Fruit fly (Drosophila melanogaster) whole organism, embryonic: ENCODE measurements around the gene CG5056.

Experiments
- Asciz ChIP-seq: fragments of 200-800 bp; sonication (Bioruptor generic); optimal IDR thresholded peaks from 2 replicates; lab custom pipeline; 2017; ENCODE audit warnings: missing biosample characterization, mild to moderate bottlenecking, missing genetic modification characterization, missing genetic modification reagents
- Atf6 ChIP-seq: fragments of 200-800 bp; sonication (Bioruptor generic); IDR thresholded peaks from 2 replicates; pipeline ENCODE4 v1.3.6; 2022; ENCODE audit warnings: missing biosample characterization, missing genetic modification characterization
- Awh ChIP-seq: fragments of 200-800 bp; sonication (Bioruptor generic); IDR thresholded peaks from 2 replicates; pipeline ENCODE4, ENCODE4 v1.3.6; 2022; ENCODE audit warnings: missing biosample characterization, missing genetic modification characterization
- B-H2 ChIP-seq: fragments of 200-800 bp; sonication (Bioruptor generic); optimal IDR thresholded peaks from 2 replicates; lab custom pipeline; 2018; ENCODE audit warnings: missing biosample characterization, mild to moderate bottlenecking, missing genetic modification characterization
- C15 ChIP-seq: fragments of 200-800 bp; sonication (Bioruptor generic); IDR thresholded peaks from 3 replicates; pipeline ENCODE4 v1.3.6; 2022; ENCODE audit warnings: missing biosample characterization, missing genetic modification characterization
- CG10565 ChIP-seq: fragments of 200-800 bp; sonication (Bioruptor generic); optimal IDR thresholded peaks from 3 replicates; lab custom pipeline; 2016; ENCODE audit warnings: missing biosample characterization, mild to moderate bottlenecking, missing genetic modification characterization
- CG11398 ChIP-seq: fragments of 200-800 bp; sonication (Bioruptor generic); optimal IDR thresholded peaks from 2 replicates; lab custom pipeline; 2016; ENCODE audit warnings: missing biosample characterization, missing genetic modification characterization
- CG12942 ChIP-seq: fragments of 200-800 bp; sonication (Bioruptor generic); optimal IDR thresholded peaks from 3 replicates; lab custom pipeline; 2016; ENCODE audit warnings: missing biosample characterization, missing genetic modification characterization
- CG14710 ChIP-seq: fragments of 200-800 bp; sonication (Bioruptor generic); optimal IDR thresholded peaks from 3 replicates; lab custom pipeline; 2019; ENCODE audit warnings: missing biosample characterization, mild to moderate bottlenecking, missing genetic modification characterization, moderate library complexity
- CG16779 ChIP-seq: fragments of 200-800 bp; sonication (Bioruptor generic); IDR thresholded peaks from 2 replicates; pipeline ENCODE4 v1.3.6; 2022; ENCODE audit warnings: missing biosample characterization, missing genetic modification characterization
- CG18764 ChIP-seq: fragments of 200-800 bp; sonication (Bioruptor generic); optimal IDR thresholded peaks from 3 replicates; lab custom pipeline; 2016; ENCODE audit warnings: missing biosample characterization, missing genetic modification characterization
- CG2120 ChIP-seq: fragments of 200-800 bp; sonication (Bioruptor generic); optimal IDR thresholded peaks from 3 replicates; lab custom pipeline; 2016; ENCODE audit warnings: missing biosample characterization, missing genetic modification characterization
- CG2678 ChIP-seq: fragments of 200-800 bp; sonication (Bioruptor generic); optimal IDR thresholded peaks from 3 replicates; lab custom pipeline; 2019; ENCODE audit warnings: missing biosample characterization, mild to moderate bottlenecking, missing genetic modification characterization, moderate library complexity
- CG30403 ChIP-seq: fragments of 200-800 bp; sonication (Bioruptor generic); optimal IDR thresholded peaks from 3 replicates; lab custom pipeline; 2016; ENCODE audit warnings: missing biosample characterization, missing genetic modification characterization
- CG3065 ChIP-seq: fragments of 200-800 bp; sonication (Bioruptor generic); optimal IDR thresholded peaks from 2 replicates; lab custom pipeline; 2016; ENCODE audit warnings: missing biosample characterization, missing genetic modification characterization
- CG32772 ChIP-seq: fragments of 200-800 bp; sonication (Bioruptor generic); IDR thresholded peaks from 2 replicates; pipeline ENCODE4 v1.3.6; 2022; ENCODE audit warnings: missing biosample characterization, missing genetic modification characterization
- CG4820 ChIP-seq: fragments of 200-800 bp; sonication (Bioruptor generic); optimal IDR thresholded peaks from 3 replicates; lab custom pipeline; 2016; ENCODE audit warnings: missing biosample characterization, missing genetic modification characterization
- CG5180 ChIP-seq: fragments of 200-800 bp; sonication (Bioruptor generic); optimal IDR thresholded peaks from 3 replicates; lab custom pipeline; 2017; ENCODE audit warnings: missing biosample characterization, missing genetic modification characterization, mild to moderate bottlenecking, moderate library complexity, missing genetic modification reagents
- CG6765 ChIP-seq: fragments of 200-800 bp; sonication (Bioruptor generic); optimal IDR thresholded peaks from 3 replicates; lab custom pipeline; 2017; ENCODE audit warnings: missing biosample characterization, mild to moderate bottlenecking, missing genetic modification characterization
- CG6813 ChIP-seq: fragments of 200-800 bp; sonication (Bioruptor generic); optimal IDR thresholded peaks from 2 replicates; lab custom pipeline; 2017; ENCODE audit warnings: missing biosample characterization, missing genetic modification characterization, mild to moderate bottlenecking, moderate library complexity, missing genetic modification reagents
- CkIIα-i1 ChIP-seq: fragments of 200-800 bp; sonication (Bioruptor generic); IDR thresholded peaks from 2 replicates; pipeline ENCODE4 v1.3.6; 2022; ENCODE audit warnings: missing biosample characterization, missing genetic modification characterization
- CoRest ChIP-seq: fragments of 200-800 bp; sonication (Bioruptor generic); optimal IDR thresholded peaks from 3 replicates; lab custom pipeline; 2018; ENCODE audit warnings: missing biosample characterization, mild to moderate bottlenecking, missing genetic modification characterization, moderate library complexity
- Dll ChIP-seq: fragments of 200-800 bp; sonication (Bioruptor generic); IDR thresholded peaks from 4 replicates; pipeline ENCODE4 v1.3.6; 2022; ENCODE audit warnings: missing biosample characterization, missing genetic modification characterization; ENCODE audit not compliant: partially characterized antibody
- Eip74EF ChIP-seq, 2 experiments: fragments of 200-800 bp in 1 of 2; fragments of >200 bp in 1 of 2; sonication (Bioruptor generic) in 1 of 2; optimal IDR thresholded peaks; 2 replicates each; lab custom pipeline; 2017 to 2019; ENCODE audit warnings: missing biosample characterization in 2 of 2, missing genetic modification characterization in 2 of 2, mild to moderate bottlenecking in 1 of 2, moderate library complexity in 1 of 2
- Hr51 ChIP-seq, 2 experiments: fragments of 200-800 bp; sonication (Bioruptor generic); optimal IDR thresholded peaks; 2 replicates in 1 of 2; 3 replicates in 1 of 2; lab custom pipeline; 2016 to 2018; ENCODE audit warnings: missing biosample characterization in 2 of 2, missing genetic modification characterization in 2 of 2, mild to moderate bottlenecking in 1 of 2, moderate library complexity in 1 of 2
- Kr ChIP-seq: fragments of 200-800 bp; sonication (Bioruptor generic); optimal IDR thresholded peaks from 2 replicates; lab custom pipeline; 2017; ENCODE audit warnings: missing biosample characterization, mild to moderate bottlenecking, missing genetic modification characterization
- MBD-R2 ChIP-seq: fragments of 200-800 bp; sonication (Bioruptor generic); IDR thresholded peaks from 2 replicates; pipeline ENCODE4 v1.3.6; 2022; ENCODE audit warnings: missing biosample characterization, missing genetic modification characterization
- Mes4 ChIP-seq: fragments of 200-800 bp; sonication (Bioruptor generic); optimal IDR thresholded peaks from 2 replicates; lab custom pipeline; 2016; ENCODE audit warnings: missing biosample characterization, missing genetic modification characterization
- NC2β ChIP-seq: fragments of 200-800 bp; sonication (Bioruptor generic); optimal IDR thresholded peaks from 2 replicates; lab custom pipeline; 2016; ENCODE audit warnings: missing biosample characterization, missing genetic modification characterization
- ab ChIP-seq: fragments of 200-800 bp; sonication (Bioruptor generic); optimal IDR thresholded peaks from 2 replicates; lab custom pipeline; 2016; ENCODE audit warnings: missing biosample characterization, missing genetic modification characterization
- abd-A ChIP-seq: fragments of 200-800 bp; sonication (Bioruptor generic); optimal IDR thresholded peaks from 3 replicates; lab custom pipeline; 2019; ENCODE audit warnings: missing biosample characterization, mild to moderate bottlenecking, missing genetic modification characterization, moderate library complexity
- amos ChIP-seq: fragments of 200-800 bp; sonication (Bioruptor generic); IDR thresholded peaks from 2 replicates; pipeline ENCODE4 v1.3.6; 2022; ENCODE audit warnings: missing biosample characterization, missing genetic modification characterization; ENCODE audit not compliant: partially characterized antibody
- aop ChIP-seq: fragments of 200-800 bp; sonication (Bioruptor generic); IDR thresholded peaks from 2 replicates; pipeline ENCODE4 v1.3.6; 2022; ENCODE audit warnings: missing biosample characterization, missing genetic modification characterization
- chinmo ChIP-seq: fragments of 200-800 bp; sonication (Bioruptor generic); IDR thresholded peaks from 4 replicates; pipeline ENCODE4 v1.3.6; 2022; ENCODE audit warnings: missing biosample characterization, missing genetic modification characterization; ENCODE audit not compliant: partially characterized antibody
- croc ChIP-seq: fragments of 200-800 bp; sonication (Bioruptor generic); conservative IDR thresholded peaks from 3 replicates; pipeline ENCODE4 v1.3.6; 2022; ENCODE audit warnings: missing biosample characterization, missing genetic modification characterization
- dmrt11E ChIP-seq: fragments of 200-800 bp; sonication (Bioruptor generic); optimal IDR thresholded peaks from 3 replicates; lab custom pipeline; 2018; ENCODE audit warnings: missing biosample characterization, mild to moderate bottlenecking, missing genetic modification characterization, moderate library complexity
- grau ChIP-seq: fragments of 200-800 bp; optimal IDR thresholded peaks from 3 replicates; lab custom pipeline; 2019; ENCODE audit warnings: missing biosample characterization, mild to moderate bottlenecking, missing genetic modification characterization, moderate library complexity
- gsb ChIP-seq: fragments of 200-800 bp; sonication (Bioruptor generic); IDR thresholded peaks from 2 replicates; pipeline ENCODE4 v1.3.6; 2022; ENCODE audit warnings: missing biosample characterization, missing genetic modification characterization
- jing ChIP-seq: fragments of 200-800 bp; sonication (Bioruptor generic); optimal IDR thresholded peaks from 2 replicates; lab custom pipeline; 2018; ENCODE audit warnings: missing biosample characterization, mild to moderate bottlenecking, missing genetic modification characterization
- maf-S ChIP-seq: fragments of 200-800 bp; sonication (Bioruptor generic); optimal IDR thresholded peaks from 2 replicates; lab custom pipeline; 2016; ENCODE audit warnings: missing biosample characterization, missing genetic modification characterization
- nom ChIP-seq: fragments of 200-800 bp; sonication (Bioruptor generic); optimal IDR thresholded peaks from 2 replicates; lab custom pipeline; 2017; ENCODE audit warnings: missing biosample characterization, missing genetic modification characterization, mild to moderate bottlenecking, moderate library complexity, missing genetic modification reagents
- onecut ChIP-seq: fragments of 200-800 bp; sonication (Bioruptor generic); IDR thresholded peaks from 2 replicates; pipeline ENCODE4 v1.3.6; 2022; ENCODE audit warnings: missing biosample characterization, missing genetic modification characterization
- org-1 ChIP-seq: fragments of 200-800 bp; sonication (Bioruptor generic); optimal IDR thresholded peaks from 2 replicates; lab custom pipeline; 2017; ENCODE audit warnings: missing biosample characterization, missing genetic modification characterization
- p53 ChIP-seq: fragments of 200-800 bp; sonication (Bioruptor generic); optimal IDR thresholded peaks from 2 replicates; lab custom pipeline; 2016; ENCODE audit warnings: missing biosample characterization, missing genetic modification characterization
- pfk ChIP-seq: fragments of 200-800 bp; sonication (Bioruptor generic); optimal IDR thresholded peaks from 2 replicates; lab custom pipeline; 2018; ENCODE audit warnings: missing biosample characterization, mild to moderate bottlenecking, missing genetic modification characterization, moderate library complexity
- prd ChIP-seq, 3 experiments: fragments of >200 bp in 2 of 3; fragments of 200-800 bp in 1 of 3; sonication (Bioruptor generic) in 1 of 3; optimal IDR thresholded peaks in 2 of 3; IDR thresholded peaks in 1 of 3; 2 replicates in 2 of 3; 3 replicates in 1 of 3; pipeline versions ENCODE4 v1.3.6 to Lab custom; 2017 to 2022; ENCODE audit warnings: missing biosample characterization in 1 of 3, missing genetic modification characterization in 1 of 3
- ranshi ChIP-seq: fragments of 200-800 bp; sonication (Bioruptor generic); IDR thresholded peaks from 2 replicates; pipeline ENCODE4 v1.3.6; 2022; ENCODE audit warnings: missing biosample characterization, missing genetic modification characterization
- slou ChIP-seq: fragments of 200-800 bp; sonication (Bioruptor generic); optimal IDR thresholded peaks from 3 replicates; lab custom pipeline; 2016; ENCODE audit warnings: missing biosample characterization, missing genetic modification characterization
- sna ChIP-seq: fragments of 200-800 bp; sonication (Bioruptor generic); IDR thresholded peaks from 2 replicates; pipeline ENCODE4 v1.3.6; 2022; ENCODE audit warnings: missing biosample characterization, missing genetic modification characterization; ENCODE audit not compliant: partially characterized antibody
- stc ChIP-seq: fragments of 200-800 bp; sonication (Bioruptor generic); IDR thresholded peaks from 2 replicates; pipeline ENCODE4 v1.3.6; 2022; ENCODE audit warnings: missing biosample characterization, missing genetic modification characterization
- stwl ChIP-seq: fragments of 200-800 bp; sonication (Bioruptor generic); optimal IDR thresholded peaks from 3 replicates; lab custom pipeline; 2018; ENCODE audit warnings: missing biosample characterization, mild to moderate bottlenecking, missing genetic modification characterization, moderate library complexity

CG5056 gene

dm6 chr2L:10341405-10341804 lies 25.1 kb upstream of the CG5056 start, which contains the start of gene CG31715 (continued):
- TF ChIP-seq MBD-R2 (peak; percentile 66), CG30403 (GFP tag; lab: Kevin White, UChicago) (peak; percentile 16), CG11398 (GFP tag; lab: Kevin White, UChicago) (no peak), p53 (GFP tag; lab: Kevin White, UChicago) (no peak), dmrt11E (tag; lab: Kevin White, UChicago) (no peak), amos (GFP tag; lab: Robert Waterston, UW) (peak; percentile 60; the same call in 1 of the 2 replicates), maf-S (GFP tag; lab: Kevin White, UChicago) (no peak), CG12942 (no peak), Asciz (GFP tag; lab: Kevin White, UChicago) (no peak), CG16779 (no peak), NC2β (GFP tag; lab: Kevin White, UChicago) (no peak), jing (GFP tag; lab: Kevin White, UChicago) (no peak), ranshi (peak; percentile 53; the same call in 1 of the 2 replicates), grau (peak; percentile 38), CG18764 (GFP tag; lab: Kevin White, UChicago) (no peak), Hr51 (GFP tag; optimal IDR thresholded peaks at IDR 0.05; lab: Kevin White, UChicago) (peak in 1 of 2 experiments; percentile 18), org-1 (GFP tag; lab: Kevin White, UChicago) (no peak), prd (optimal IDR thresholded peaks at IDR 0.05; lab: Kevin White, UChicago) (no peak), prd (GFP tag; IDR thresholded peaks at IDR 0.05; lab: Robert Waterston, UW) (no peak), ab (no peak), CoRest (tag; lab: Kevin White, UChicago) (peak; percentile 0), onecut (GFP tag; lab: Robert Waterston, UW) (no peak), CG4820 (GFP tag; lab: Kevin White, UChicago) (no peak), chinmo (no peak), CG6765 (no peak), CG3065 (no peak), stwl (tag; lab: Kevin White, UChicago) (peak; percentile 56), aop (GFP tag; lab: Robert Waterston, UW) (no peak), C15 (GFP tag; lab: Robert Waterston, UW) (no peak), Eip74EF (GFP tag; optimal IDR thresholded peaks at IDR 0.05; lab: Kevin White, UChicago) (no peak), Awh (no peak), CG14710 (tag; lab: Kevin White, UChicago) (peak; percentile 23), CG5180 (GFP tag; lab: Kevin White, UChicago) (no peak), CG32772 (GFP tag; lab: Robert Waterston, UW) (no peak), nom (GFP tag; lab: Kevin White, UChicago) (no peak), stc (GFP tag; lab: Robert Waterston, UW) (no peak), pfk (GFP tag; lab: Kevin White, UChicago) (no peak)
- TF ChIP-seq, all 482 proteins: peak for 85

dm6 chr2L:10342471-10342870 lies 24.0 kb upstream of the CG5056 start, which contains the start of gene Sps2:
Gene Sps2, plus strand, starts transcription at chr2L:10342594.
- TF ChIP-seq Dll (GFP tag; lab: Robert Waterston, UW) (peak; percentile 82), jing (GFP tag; lab: Kevin White, UChicago) (no peak), CG6813 (GFP tag; lab: Kevin White, UChicago) (no peak), CG10565 (GFP tag; lab: Kevin White, UChicago) (no peak), CG30403 (GFP tag; lab: Kevin White, UChicago) (no peak), Mes4 (GFP tag; lab: Kevin White, UChicago) (no peak), gsb (GFP tag; lab: Robert Waterston, UW) (no peak), Kr (GFP tag; lab: Kevin White, UChicago) (no peak), slou (GFP tag; lab: Kevin White, UChicago) (no peak), aop (GFP tag; lab: Robert Waterston, UW) (no peak), croc (GFP tag; lab: Robert Waterston, UW) (no peak), Atf6 (GFP tag; lab: Robert Waterston, UW) (no peak), CkIIα-i1 (no peak), CG2120 (GFP tag; lab: Kevin White, UChicago) (peak; percentile 18), CG2678 (tag; lab: Kevin White, UChicago) (no peak), B-H2 (GFP tag; lab: Kevin White, UChicago) (no peak), abd-A (no peak), sna (GFP tag; lab: Robert Waterston, UW) (peak; percentile 66)
